Worm (Caenorhabditis elegans): ENCODE results near the gene nep-3.

ce11 chrII:3877127-3877526, at the start of gene nep-3:
- no peak for TF ChIP-seq ceh-82 (tag; optimal IDR thresholded peaks at IDR 0.05)
- no peak for TF ChIP-seq nhr-12 (tag; optimal IDR thresholded peaks at IDR 0.05)
- no peak for TF ChIP-seq ceh-16 (tag; optimal IDR thresholded peaks at IDR 0.05)
- TF ChIP-seq R02D3.7 (tag; optimal IDR thresholded peaks at IDR 0.05) = no peak
- TF ChIP-seq snpc-4 (tag; optimal IDR thresholded peaks at IDR 0.05) = no peak
- TF ChIP-seq fos-1 (tag; optimal IDR thresholded peaks at IDR 0.05) = no peak
- no peak for TF ChIP-seq unc-39 (tag; optimal IDR thresholded peaks at IDR 0.05)

Data from whole organism, L2 larva.